Worm (Caenorhabditis elegans): ENCODE results near the gene smc-4.

Gene smc-4

ce11 chrIII:4561286-4561685 is 26.0 kb upstream of the smc-4 start:
- TF ChIP-seq ztf-23 (GFP tag; IDR thresholded peaks at IDR 0.05) (no peak), ref-1 (GFP tag; conservative IDR thresholded peaks at IDR 0.05) (no peak), flt-1 (GFP tag; IDR thresholded peaks at IDR 0.05) (no peak), tab-1 (GFP tag; IDR thresholded peaks at IDR 0.05) (no peak), cog-1 (tag; optimal IDR thresholded peaks at IDR 0.05) (no peak), med-1 (GFP tag; optimal IDR thresholded peaks at IDR 0.05; ENCODE audit: insufficient read depth) (no peak), ztf-29 (GFP tag; IDR thresholded peaks at IDR 0.05) (no peak), T22C8.4 (GFP tag; IDR thresholded peaks at IDR 0.05) (no peak), klf-2 (GFP tag; conservative IDR thresholded peaks at IDR 0.05) (no peak)

- TF ChIP-seq T22C8.4 (GFP tag; IDR thresholded peaks at IDR 0.05) (no peak), klf-2 (GFP tag; conservative IDR thresholded peaks at IDR 0.05) (no peak), tab-1 (GFP tag; IDR thresholded peaks at IDR 0.05) (no peak), flt-1 (GFP tag; IDR thresholded peaks at IDR 0.05) (no peak), cog-1 (tag; optimal IDR thresholded peaks at IDR 0.05) (no peak), ztf-29 (GFP tag; IDR thresholded peaks at IDR 0.05) (no peak), ztf-23 (GFP tag; IDR thresholded peaks at IDR 0.05) (no peak), ref-1 (GFP tag; conservative IDR thresholded peaks at IDR 0.05) (no peak), med-1 (GFP tag; optimal IDR thresholded peaks at IDR 0.05; ENCODE audit: insufficient read depth) (no peak)
Observed at ce11 chrIII:4562070-4562788, 25.1 kb upstream of the smc-4 start, which contains the start of gene pan-1. TSS of gene pan-1 (plus strand) at chrIII:4562738.

DNA sequence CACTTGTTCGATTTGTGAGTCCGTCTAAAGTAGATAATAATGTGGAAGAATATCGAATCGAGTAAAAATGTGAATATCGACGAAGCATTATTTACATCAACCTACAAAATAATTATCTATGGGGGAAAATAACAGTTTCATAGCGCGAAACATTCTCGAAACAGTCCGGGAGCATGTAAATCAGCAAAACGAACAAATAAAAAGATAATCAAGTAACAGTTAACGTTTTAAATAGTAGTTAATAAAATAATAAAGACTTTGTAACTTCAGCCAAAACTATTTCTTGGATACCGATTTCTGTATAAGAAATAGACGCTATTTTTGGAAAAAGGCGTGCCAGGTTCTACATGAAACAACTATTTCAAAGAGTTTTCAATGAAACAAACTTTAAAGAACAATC is 19.3 kb upstream of the smc-4 start, which contains the start of gene mlcd-1:
mlcd-1 (minus strand) TSS at position 101 of the 400 bp plus-strand sequence.
- TF ChIP-seq T22C8.4 (GFP tag; IDR thresholded peaks at IDR 0.05) (no peak), ztf-29 (GFP tag; IDR thresholded peaks at IDR 0.05) (no peak), tab-1 (GFP tag; IDR thresholded peaks at IDR 0.05) (no peak), med-1 (GFP tag; optimal IDR thresholded peaks at IDR 0.05; ENCODE audit: insufficient read depth) (no peak)

DNA sequence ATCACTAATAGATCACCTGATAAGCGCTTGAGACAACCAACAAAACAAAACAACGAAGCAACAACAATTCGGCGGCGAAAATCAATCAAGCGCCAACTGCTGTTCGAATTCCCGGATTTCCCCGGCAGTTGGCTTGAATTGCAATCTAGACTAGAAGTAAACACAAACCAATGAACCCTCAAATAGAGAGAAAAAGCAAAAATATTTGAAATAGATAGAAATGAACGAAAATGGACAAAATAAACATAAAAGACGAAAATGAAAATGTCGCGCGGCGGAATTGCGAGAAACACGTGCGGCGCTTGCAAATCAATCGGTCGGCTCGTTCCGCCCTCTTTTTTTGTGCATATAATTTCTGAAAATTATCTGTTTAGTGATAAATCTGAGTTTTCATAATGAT is 18.8 kb upstream of the smc-4 start, which contains the start of gene idhg-1:
idhg-1 (plus strand) TSS at position 343 of the 400 bp plus-strand sequence.
- TF ChIP-seq flt-1 (GFP tag; IDR thresholded peaks at IDR 0.05) (peak; percentile 98), ref-1 (GFP tag; conservative IDR thresholded peaks at IDR 0.05) (peak; percentile 97), ztf-29 (GFP tag; IDR thresholded peaks at IDR 0.05) (peak; percentile 96), cog-1 (tag; optimal IDR thresholded peaks at IDR 0.05) (peak; percentile 89), klf-2 (GFP tag; conservative IDR thresholded peaks at IDR 0.05) (peak; percentile 97), T22C8.4 (GFP tag; IDR thresholded peaks at IDR 0.05) (peak; percentile 92), tab-1 (GFP tag; IDR thresholded peaks at IDR 0.05) (peak; percentile 99), med-1 (GFP tag; optimal IDR thresholded peaks at IDR 0.05; ENCODE audit: insufficient read depth) (peak; percentile 100), ztf-23 (GFP tag; IDR thresholded peaks at IDR 0.05) (peak; percentile 98)

DNA sequence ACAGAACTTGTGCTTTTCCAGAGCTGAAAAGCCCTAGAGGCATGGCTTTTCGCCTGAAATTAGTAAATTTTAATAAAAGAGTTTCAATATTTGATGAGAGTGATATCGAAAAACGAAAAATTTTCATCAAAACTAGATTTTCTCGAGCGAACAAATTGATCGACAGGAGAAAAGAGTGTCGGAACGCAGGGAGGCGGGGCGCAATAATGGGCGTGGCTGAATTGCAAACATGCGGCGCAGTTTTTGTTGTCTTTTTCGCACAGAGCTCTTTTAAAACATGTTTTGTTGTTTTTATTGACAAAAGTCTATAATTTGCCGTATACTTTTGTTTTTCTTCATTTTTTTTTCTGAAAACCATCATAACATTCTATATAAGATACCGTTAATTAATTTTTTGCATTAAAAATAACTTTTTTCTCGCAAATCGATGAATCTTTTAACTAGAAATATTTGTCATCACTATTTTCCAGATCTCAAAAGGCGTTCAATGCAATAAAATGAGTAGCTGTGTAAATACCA is 8.9 kb upstream of the smc-4 start, which contains the start of the genes sel-5 and wdr-48:
sel-5 (minus strand) TSS at position 53 of the 519 bp plus-strand sequence.
wdr-48 (plus strand) TSS at position 469 of the 519 bp plus-strand sequence.
- TF ChIP-seq ztf-29 (GFP tag; IDR thresholded peaks at IDR 0.05) = no peak
- no peak for TF ChIP-seq flt-1 (GFP tag; IDR thresholded peaks at IDR 0.05)
- TF ChIP-seq T22C8.4 (GFP tag; IDR thresholded peaks at IDR 0.05) = no peak
- no peak for TF ChIP-seq ztf-23 (GFP tag; IDR thresholded peaks at IDR 0.05)
- TF ChIP-seq ref-1 (GFP tag; conservative IDR thresholded peaks at IDR 0.05) = no peak
- no peak for TF ChIP-seq klf-2 (GFP tag; conservative IDR thresholded peaks at IDR 0.05)
- no peak for TF ChIP-seq tab-1 (GFP tag; IDR thresholded peaks at IDR 0.05)
- peak; percentile 5 for TF ChIP-seq med-1 (GFP tag; optimal IDR thresholded peaks at IDR 0.05; ENCODE audit: insufficient read depth)
- TF ChIP-seq cog-1 (tag; optimal IDR thresholded peaks at IDR 0.05) = peak; percentile 12

- no peak for TF ChIP-seq cog-1 (tag; optimal IDR thresholded peaks at IDR 0.05)
- TF ChIP-seq med-1 (GFP tag; optimal IDR thresholded peaks at IDR 0.05; ENCODE audit: insufficient read depth) = no peak
- no peak for TF ChIP-seq tab-1 (GFP tag; IDR thresholded peaks at IDR 0.05)
- no peak for TF ChIP-seq ztf-23 (GFP tag; IDR thresholded peaks at IDR 0.05)
- no peak for TF ChIP-seq ztf-29 (GFP tag; IDR thresholded peaks at IDR 0.05)
- TF ChIP-seq T22C8.4 (GFP tag; IDR thresholded peaks at IDR 0.05) = no peak
- TF ChIP-seq flt-1 (GFP tag; IDR thresholded peaks at IDR 0.05) = no peak
- TF ChIP-seq klf-2 (GFP tag; conservative IDR thresholded peaks at IDR 0.05) = no peak
- no peak for TF ChIP-seq ref-1 (GFP tag; conservative IDR thresholded peaks at IDR 0.05)
Observed at ce11 chrIII:4581495-4581894, 5.8 kb upstream of the smc-4 start, which contains the start of gene F35G12.12. TSS of gene F35G12.12 (plus strand) at chrIII:4581795.

ce11 chrIII:4584068-4584566 is 3.2 kb upstream of the smc-4 start, which contains the start of gene F35G12.5:
TSS of gene F35G12.5 (plus strand) at chrIII:4584118.
- TF ChIP-seq ref-1 (GFP tag; conservative IDR thresholded peaks at IDR 0.05) = no peak
- no peak for TF ChIP-seq flt-1 (GFP tag; IDR thresholded peaks at IDR 0.05)
- no peak for TF ChIP-seq klf-2 (GFP tag; conservative IDR thresholded peaks at IDR 0.05)
- TF ChIP-seq tab-1 (GFP tag; IDR thresholded peaks at IDR 0.05) = no peak
- TF ChIP-seq ztf-23 (GFP tag; IDR thresholded peaks at IDR 0.05) = no peak
- TF ChIP-seq med-1 (GFP tag; optimal IDR thresholded peaks at IDR 0.05; ENCODE audit: insufficient read depth) = no peak
- TF ChIP-seq cog-1 (tag; optimal IDR thresholded peaks at IDR 0.05) = no peak
- no peak for TF ChIP-seq ztf-29 (GFP tag; IDR thresholded peaks at IDR 0.05)
- TF ChIP-seq T22C8.4 (GFP tag; IDR thresholded peaks at IDR 0.05) = no peak

- no peak for TF ChIP-seq ztf-23 (GFP tag; IDR thresholded peaks at IDR 0.05)
- no peak for TF ChIP-seq klf-2 (GFP tag; conservative IDR thresholded peaks at IDR 0.05)
- no peak for TF ChIP-seq ztf-29 (GFP tag; IDR thresholded peaks at IDR 0.05)
- TF ChIP-seq flt-1 (GFP tag; IDR thresholded peaks at IDR 0.05) = no peak
- no peak for TF ChIP-seq T22C8.4 (GFP tag; IDR thresholded peaks at IDR 0.05)
- TF ChIP-seq tab-1 (GFP tag; IDR thresholded peaks at IDR 0.05) = no peak
- TF ChIP-seq cog-1 (tag; optimal IDR thresholded peaks at IDR 0.05) = no peak
- TF ChIP-seq ref-1 (GFP tag; conservative IDR thresholded peaks at IDR 0.05) = no peak
- no peak for TF ChIP-seq med-1 (GFP tag; optimal IDR thresholded peaks at IDR 0.05; ENCODE audit: insufficient read depth)
Observed at ce11 chrIII:4593098-4593697, 5.9 kb downstream of the smc-4 start, which contains the start of gene erh-2. TSS of gene erh-2 (plus strand) at chrIII:4593231.
